Worm (Caenorhabditis elegans) whole organism, midembryonic: ENCODE measurements around the gene rpm-1.
"Not testable (repeated sequence)": the region's sequence is repeated elsewhere in the genome, so short reads cannot be mapped to it uniquely, and the experiment has no call there.

ENCODE experiments used
- T22C8.4 ChIP-seq: fragments of 200-800 bp; sonication (Bioruptor generic); IDR thresholded peaks from 2 replicates; pipeline ENCODE4 v1.3.6; 2022; ENCODE audit warnings: missing genetic modification characterization, missing compliant biosample characterization
- flt-1 ChIP-seq: fragments of 200-800 bp; sonication (Bioruptor generic); IDR thresholded peaks from 2 replicates; pipeline ENCODE4 v1.3.6; 2022; ENCODE audit warnings: missing genetic modification characterization, missing compliant biosample characterization
- med-1 ChIP-seq: sonication (generic microtip); optimal IDR thresholded peaks from 2 replicates; lab custom pipeline; 2017; ENCODE audit warnings: missing genetic modification characterization, mild to moderate bottlenecking, missing compliant biosample characterization, antibody characterized with exemption, missing genetic modification reagents; ENCODE audit not compliant: insufficient read depth
- tab-1 ChIP-seq: fragments of 200-800 bp; sonication (Bioruptor generic); IDR thresholded peaks from 2 replicates; pipeline ENCODE4 v1.3.6; 2022; ENCODE audit warnings: missing genetic modification characterization, missing compliant biosample characterization

ce11 chrV:8819855-8820254 lies at the start of gene rpm-1:
- TF ChIP-seq flt-1 (GFP tag; lab: Robert Waterston, UW); tab-1 (GFP tag; lab: Robert Waterston, UW); med-1 (GFP tag; lab: Kevin White, UChicago); T22C8.4 (GFP tag; lab: Robert Waterston, UW): not testable (repeated sequence)
